Worm (Caenorhabditis elegans) whole organism, late embryonic: ENCODE data around the gene cyb-2.1.

Experiments
- ceh-6 ChIP-seq: fragments of 200-800 bp; sonication (Bioruptor generic); optimal IDR thresholded peaks from 2 replicates; lab custom pipeline; 2018; ENCODE audit warnings: mild to moderate bottlenecking, missing genetic modification characterization, missing compliant biosample characterization
- eyg-1 ChIP-seq: sonication (generic microtip); optimal IDR thresholded peaks from 2 replicates; lab custom pipeline; 2016; ENCODE audit warnings: missing genotype, missing genetic modification characterization, missing compliant biosample characterization
- pat-9 ChIP-seq: fragments of 200-800 bp; sonication (Bioruptor generic); optimal IDR thresholded peaks from 2 replicates; lab custom pipeline; 2018; ENCODE audit warnings: mild to moderate bottlenecking, missing genetic modification characterization, moderate library complexity, missing compliant biosample characterization
- unc-55 ChIP-seq: sonication (generic microtip); optimal IDR thresholded peaks from 2 replicates; lab custom pipeline; 2017; ENCODE audit warnings: missing biosample characterization, missing genetic modification reagents, missing genetic modification characterization

ce11 chrIV:10980628-10981027 lies 5.2 kb upstream of the cyb-2.1 start:
- TF ChIP-seq pat-9 (tag; lab: Kevin White, UChicago) = no peak
- no peak for TF ChIP-seq ceh-6
- no peak for TF ChIP-seq eyg-1 (tag; lab: Kevin White, UChicago)
- no peak for TF ChIP-seq unc-55 (GFP tag; lab: Kevin White, UChicago)
